Worm (Caenorhabditis elegans): ENCODE measurements around the gene F10G2.10.

DNA sequence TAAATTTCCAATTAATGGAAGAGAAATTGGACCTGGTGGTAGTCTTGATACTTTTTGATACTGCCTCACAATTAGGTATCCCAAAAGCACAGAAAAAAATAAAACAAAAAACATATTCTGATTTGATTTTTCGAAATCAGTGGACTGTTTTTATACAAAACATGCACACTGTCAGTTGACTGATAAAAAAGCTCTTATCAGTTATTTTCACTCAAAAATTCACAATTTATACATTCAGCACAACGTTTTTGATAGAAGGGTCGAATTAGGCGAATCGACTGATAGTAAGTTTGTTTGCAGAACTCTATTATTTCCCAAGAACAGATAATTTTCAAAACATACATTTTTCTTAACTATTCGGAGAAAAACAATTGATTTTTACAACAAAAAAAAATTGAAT lies 42.0 kb downstream of the F10G2.10 start, which contains the start of gene cyp-35A2:
- TF ChIP-seq klf-2 (GFP tag; conservative IDR thresholded peaks at IDR 0.05): no peak
- no peak for TF ChIP-seq flt-1 (GFP tag; IDR thresholded peaks at IDR 0.05)

Data from whole organism, midembryonic.